Fruit fly (Drosophila melanogaster) S2 (cell line): ENCODE data around the gene CtIP.

Experiments used
- CG8478 ChIP-seq: fragments of >200 bp; optimal IDR thresholded peaks from 2 replicates; lab custom pipeline; 2018
- CTCF ChIP-seq, 2 experiments: fragments of >200 bp; optimal IDR thresholded peaks; 2 replicates each; lab custom pipeline; 2018

DNA sequence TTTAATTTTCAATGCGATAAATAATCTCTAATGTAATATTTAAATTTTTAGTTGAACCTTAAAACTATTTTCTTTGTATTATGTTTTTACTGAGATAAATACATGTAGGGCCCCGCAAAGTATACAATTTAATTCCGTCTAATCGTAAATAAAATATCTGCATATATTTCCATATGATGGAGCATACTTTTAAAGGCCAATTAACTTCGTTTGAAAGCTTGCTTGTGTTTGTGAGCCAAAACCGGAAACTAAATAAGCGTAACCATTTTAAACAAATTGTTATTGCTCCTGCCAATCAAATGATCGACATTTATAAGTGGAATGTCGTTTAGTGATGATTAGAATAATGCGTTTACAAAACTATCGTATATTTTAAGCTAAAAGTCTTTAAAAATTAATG, 25.3 kb upstream of the CtIP start:
- TF ChIP-seq CG8478 = no peak
- TF ChIP-seq CTCF (optimal IDR thresholded peaks at IDR 0.05; lab: Kevin White, UChicago) = no peak
